Worm (Caenorhabditis elegans) whole organism, L3 larva: ENCODE measurements around the gene lgg-1.

Source experiments
- eor-1 ChIP-seq, 2 experiments: fragments of 150-350 bp; optimal IDR thresholded peaks; 2 replicates each; lab custom pipeline; 2014 to 2018; ENCODE audit warnings: missing biosample characterization in 2 of 2, missing genetic modification characterization in 2 of 2
- fkh-10 ChIP-seq: sonication (generic microtip); optimal IDR thresholded peaks from 2 replicates; lab custom pipeline; 2017; ENCODE audit warnings: missing biosample characterization, missing genetic modification reagents, missing genetic modification characterization
- lin-15B ChIP-seq: fragments of 150-350 bp; optimal IDR thresholded peaks from 2 replicates; lab custom pipeline; 2014; ENCODE audit warnings: missing biosample characterization, missing genetic modification characterization
- nhr-76 ChIP-seq: fragments of 150-350 bp; sonication (generic microtip); optimal IDR thresholded peaks from 5 replicates; lab custom pipeline; 2014; ENCODE audit warnings: missing biosample characterization, missing genetic modification characterization
- nhr-77 ChIP-seq: fragments of 150-350 bp; optimal IDR thresholded peaks from 2 replicates; lab custom pipeline; 2014; ENCODE audit warnings: missing biosample characterization, missing genetic modification characterization
- skn-1 ChIP-seq: fragments of 150-350 bp; optimal IDR thresholded peaks from 2 replicates; lab custom pipeline; 2014; ENCODE audit warnings: missing biosample characterization, missing genetic modification characterization
- unc-39 ChIP-seq: sonication (generic microtip); optimal IDR thresholded peaks from 4 replicates; lab custom pipeline; 2017; ENCODE audit warnings: missing biosample characterization, missing genetic modification characterization
- unc-62 ChIP-seq: fragments of 150-350 bp; sonication (generic microtip); optimal IDR thresholded peaks from 4 replicates; lab custom pipeline; 2014; ENCODE audit warnings: missing biosample characterization, missing genetic modification reagents, missing genetic modification characterization
- zag-1 ChIP-seq: fragments of 150-350 bp; optimal IDR thresholded peaks from 2 replicates; lab custom pipeline; 2014; ENCODE audit warnings: missing biosample characterization, missing genetic modification characterization
- ztf-11 ChIP-seq: fragments of 150-350 bp; optimal IDR thresholded peaks from 2 replicates; lab custom pipeline; 2014; ENCODE audit warnings: missing biosample characterization, missing genetic modification characterization

ce11 chrII:6351887-6352286 is 4.4 kb upstream of the lgg-1 start, which contains the start of gene C32D5.10:
- TF ChIP-seq fkh-10 (GFP tag; lab: Kevin White, UChicago): no peak
- no peak for TF ChIP-seq skn-1 (tag; lab: Kevin White, UChicago)
- no peak for TF ChIP-seq nhr-76 (tag; lab: Kevin White, UChicago)
- TF ChIP-seq nhr-77 (tag; lab: Kevin White, UChicago): no peak
- no peak for TF ChIP-seq eor-1 (tag; optimal IDR thresholded peaks at IDR 0.05; lab: Kevin White, UChicago)
- no peak for TF ChIP-seq ztf-11 (tag; lab: Kevin White, UChicago)
- no peak for TF ChIP-seq zag-1
- TF ChIP-seq unc-62: no peak
- no peak for TF ChIP-seq unc-39 (tag; lab: Kevin White, UChicago)
- no peak for TF ChIP-seq lin-15B
